Worm (Caenorhabditis elegans) whole organism, L4 larva: ENCODE measurements around the gene ddx-15.

Experiments
- D1046.2 ChIP-seq: fragments of 200-800 bp; sonication (Bioruptor generic); IDR thresholded peaks from 2 replicates; pipeline ENCODE4 v1.3.6; 2022; ENCODE audit warnings: missing genetic modification characterization, missing compliant biosample characterization
- F10B5.3 ChIP-seq: sonication (generic microtip); optimal IDR thresholded peaks from 2 replicates; lab custom pipeline; 2016; ENCODE audit warnings: mild to moderate bottlenecking, missing genetic modification characterization, missing compliant biosample characterization
- F37D6.2 ChIP-seq: sonication (generic microtip); optimal IDR thresholded peaks from 2 replicates; lab custom pipeline; 2016; ENCODE audit warnings: mild to moderate bottlenecking, missing genetic modification characterization, missing compliant biosample characterization
- R02D3.7 ChIP-seq: fragments of 150-350 bp; sonication (generic microtip); optimal IDR thresholded peaks from 3 replicates; lab custom pipeline; 2014; ENCODE audit warnings: missing biosample characterization, missing genetic modification characterization
- T20F7.1 ChIP-seq: fragments of 200-800 bp; sonication (Bioruptor generic); optimal IDR thresholded peaks from 2 replicates; lab custom pipeline; 2018; ENCODE audit warnings: mild to moderate bottlenecking, missing genetic modification characterization, missing compliant biosample characterization
- T26A8.4 ChIP-seq: fragments of 200-800 bp; sonication (Bioruptor generic); IDR thresholded peaks from 2 replicates; pipeline ENCODE4 v1.3.6; 2022; ENCODE audit warnings: missing genetic modification characterization, missing compliant biosample characterization
- Y48G9A.11 ChIP-seq: fragments of 200-800 bp; sonication (Bioruptor generic); IDR thresholded peaks from 2 replicates; pipeline ENCODE4 v1.3.6; 2022; ENCODE audit warnings: missing genetic modification reagents, missing genetic modification characterization, missing compliant biosample characterization
- Y5F2A.4 ChIP-seq: fragments of 200-800 bp; sonication (Bioruptor generic); optimal IDR thresholded peaks from 2 replicates; lab custom pipeline; 2018; ENCODE audit warnings: mild to moderate bottlenecking, missing genetic modification characterization, missing compliant biosample characterization
- aha-1 ChIP-seq: fragments of 150-350 bp; peaks from one replicate; lab custom pipeline; 2014; ENCODE audit warnings: missing biosample characterization, missing genetic modification characterization
- aly-2 ChIP-seq: sonication (generic microtip); optimal IDR thresholded peaks from 2 replicates; lab custom pipeline; 2018; ENCODE audit warnings: missing biosample characterization, missing genetic modification characterization
- ama-1 ChIP-seq: fragments of 150-350 bp; optimal IDR thresholded peaks from 2 replicates; lab custom pipeline; 2014; ENCODE audit warnings: inconsistent platforms, mixed read lengths
- arid-1 ChIP-seq: fragments of 200-800 bp; sonication (Bioruptor generic); conservative IDR thresholded peaks from 2 replicates; pipeline ENCODE4 v1.3.6; 2022; ENCODE audit warnings: missing genetic modification reagents, missing genetic modification characterization, missing compliant biosample characterization
- attf-4 ChIP-seq: sonication (generic microtip); optimal IDR thresholded peaks from 3 replicates; lab custom pipeline; 2017; ENCODE audit warnings: missing biosample characterization, missing genetic modification characterization
- ceh-28 ChIP-seq: fragments of 150-350 bp; optimal IDR thresholded peaks from 2 replicates; lab custom pipeline; 2014; ENCODE audit warnings: missing biosample characterization, missing genetic modification reagents, missing genetic modification characterization
- ceh-32 ChIP-seq: sonication (generic microtip); optimal IDR thresholded peaks from 2 replicates; lab custom pipeline; 2016; ENCODE audit warnings: mild to moderate bottlenecking, missing genetic modification characterization, missing compliant biosample characterization; ENCODE audit not compliant: poor library complexity
- ceh-62 ChIP-seq: sonication (generic microtip); optimal IDR thresholded peaks from 2 replicates; lab custom pipeline; 2017; ENCODE audit warnings: missing biosample characterization, missing genetic modification characterization
- cey-2 ChIP-seq: sonication (generic microtip); optimal IDR thresholded peaks from 3 replicates; lab custom pipeline; 2017; ENCODE audit warnings: missing genetic modification characterization, mild to moderate bottlenecking, missing compliant biosample characterization, antibody characterized with exemption, borderline replicate concordance; ENCODE audit not compliant: insufficient read depth
- daf-12 ChIP-seq: fragments of 150-350 bp; optimal IDR thresholded peaks from 2 replicates; lab custom pipeline; 2014; ENCODE audit warnings: missing biosample characterization, missing genetic modification reagents, missing genetic modification characterization
- daf-19 ChIP-seq: fragments of 200-800 bp; sonication (Bioruptor generic); conservative IDR thresholded peaks from 2 replicates; pipeline ENCODE4 v1.3.6; 2022; ENCODE audit warnings: missing genetic modification characterization, missing compliant biosample characterization
- daf-8 ChIP-seq: fragments of 200-800 bp; sonication (Bioruptor generic); IDR thresholded peaks from 2 replicates; pipeline ENCODE4 v1.3.6; 2022; ENCODE audit warnings: missing genetic modification characterization, missing compliant biosample characterization
- dmd-6 ChIP-seq: fragments of 200-800 bp; sonication (Bioruptor generic); IDR thresholded peaks from 2 replicates; pipeline ENCODE4 v1.3.6; 2022; ENCODE audit warnings: missing genetic modification reagents, missing genetic modification characterization, missing compliant biosample characterization
- egl-27 ChIP-seq: sonication (generic microtip); optimal IDR thresholded peaks from 3 replicates; lab custom pipeline; 2017; ENCODE audit warnings: missing biosample characterization, missing genetic modification reagents, missing genetic modification characterization
- fkh-10 ChIP-seq: fragments of 150-350 bp; optimal IDR thresholded peaks from 2 replicates; lab custom pipeline; 2014; ENCODE audit warnings: missing biosample characterization, missing genetic modification reagents, missing genetic modification characterization
- fos-1 ChIP-seq: fragments of 150-350 bp; optimal IDR thresholded peaks from 2 replicates; lab custom pipeline; 2014; ENCODE audit warnings: missing biosample characterization, missing genetic modification characterization
- hif-1 ChIP-seq, 2 experiments: sonication (generic microtip); optimal IDR thresholded peaks; 2 replicates each; lab custom pipeline; 2016 to 2017; ENCODE audit warnings: missing compliant biosample characterization in 2 of 2, missing genetic modification characterization in 2 of 2, missing genetic modification reagents in 2 of 2, missing genotype in 2 of 2, mild to moderate bottlenecking in 1 of 2
- hlh-30 ChIP-seq: sonication (generic microtip); optimal IDR thresholded peaks from 2 replicates; lab custom pipeline; 2017; ENCODE audit warnings: antibody characterized with exemption, mild to moderate bottlenecking, missing genetic modification characterization, missing compliant biosample characterization; ENCODE audit not compliant: insufficient read depth
- hmg-1.1 ChIP-seq: fragments of 200-800 bp; sonication (Bioruptor generic); IDR thresholded peaks from 2 replicates; pipeline ENCODE4 v1.3.6; 2022; ENCODE audit warnings: missing genetic modification reagents, missing genetic modification characterization, missing compliant biosample characterization
- madf-9 ChIP-seq: fragments of 200-800 bp; sonication (Bioruptor generic); conservative IDR thresholded peaks from 2 replicates; pipeline ENCODE4 v1.3.6; 2022; ENCODE audit warnings: missing genetic modification reagents, missing genetic modification characterization, missing compliant biosample characterization
- mes-2 ChIP-seq: sonication (generic microtip); optimal IDR thresholded peaks from 2 replicates; lab custom pipeline; 2016; ENCODE audit warnings: missing genotype, mild to moderate bottlenecking, missing genetic modification characterization, missing compliant biosample characterization; ENCODE audit not compliant: poor library complexity, severe bottlenecking
- mxl-2 ChIP-seq: fragments of 200-800 bp; sonication (Bioruptor generic); conservative IDR thresholded peaks from 2 replicates; pipeline ENCODE4 v1.3.6; 2022; ENCODE audit warnings: missing genetic modification reagents, missing genetic modification characterization, missing compliant biosample characterization
- nhr-10 ChIP-seq: fragments of 150-350 bp; optimal IDR thresholded peaks from 2 replicates; lab custom pipeline; 2014; ENCODE audit warnings: missing biosample characterization, missing genetic modification characterization
- nhr-102 ChIP-seq: sonication (generic microtip); optimal IDR thresholded peaks from 2 replicates; lab custom pipeline; 2016; ENCODE audit warnings: mild to moderate bottlenecking, missing genetic modification characterization, moderate library complexity, missing compliant biosample characterization
- nhr-11 ChIP-seq: fragments of 150-350 bp; optimal IDR thresholded peaks from 2 replicates; lab custom pipeline; 2014; ENCODE audit warnings: missing biosample characterization, missing genetic modification characterization
- nhr-25 ChIP-seq: sonication (generic microtip); optimal IDR thresholded peaks from 2 replicates; lab custom pipeline; 2017; ENCODE audit warnings: missing genetic modification characterization, mild to moderate bottlenecking, missing compliant biosample characterization, antibody characterized with exemption, moderate library complexity, borderline replicate concordance; ENCODE audit not compliant: insufficient read depth
- nhr-48 ChIP-seq: sonication (generic microtip); optimal IDR thresholded peaks from 2 replicates; lab custom pipeline; 2016; ENCODE audit warnings: mild to moderate bottlenecking, missing genetic modification characterization, missing compliant biosample characterization
- nhr-6 ChIP-seq: fragments of 150-350 bp; optimal IDR thresholded peaks from 2 replicates; lab custom pipeline; 2014; ENCODE audit warnings: missing biosample characterization, missing genetic modification characterization
- nhr-76 ChIP-seq: fragments of 150-350 bp; optimal IDR thresholded peaks from 2 replicates; lab custom pipeline; 2014; ENCODE audit warnings: missing biosample characterization, missing genetic modification characterization
- nhr-77 ChIP-seq: fragments of 150-350 bp; optimal IDR thresholded peaks from 2 replicates; lab custom pipeline; 2014; ENCODE audit warnings: missing biosample characterization, missing genetic modification characterization
- pha-4 ChIP-seq, 2 experiments: fragments of 150-350 bp in 1 of 2; fragments of 200-800 bp in 1 of 2; sonication (Bioruptor generic) in 1 of 2; IDR thresholded peaks in 1 of 2; optimal IDR thresholded peaks in 1 of 2; 2 replicates each; pipeline versions ENCODE4 v1.3.6 to Lab custom; 2014 to 2022; ENCODE audit warnings: missing genetic modification characterization in 2 of 2, missing genetic modification reagents in 2 of 2, missing biosample characterization in 1 of 2, missing compliant biosample characterization in 1 of 2
- php-3 ChIP-seq: fragments of 200-800 bp; sonication (Bioruptor generic); IDR thresholded peaks from 2 replicates; pipeline ENCODE4 v1.3.6; 2022; ENCODE audit warnings: missing genetic modification reagents, missing genetic modification characterization, missing compliant biosample characterization
- pqm-1 ChIP-seq: sonication (generic microtip); optimal IDR thresholded peaks from 2 replicates; lab custom pipeline; 2017; ENCODE audit warnings: missing biosample characterization, missing genetic modification characterization
- rbr-2 ChIP-seq: sonication (generic microtip); optimal IDR thresholded peaks from 2 replicates; lab custom pipeline; 2016; ENCODE audit warnings: missing genotype, missing genetic modification characterization, missing compliant biosample characterization
- sdz-12 ChIP-seq: fragments of 200-800 bp; sonication (Bioruptor generic); optimal IDR thresholded peaks from 2 replicates; lab custom pipeline; 2018; ENCODE audit warnings: mild to moderate bottlenecking, missing genetic modification characterization, missing compliant biosample characterization
- skn-1 ChIP-seq: fragments of 150-350 bp; optimal IDR thresholded peaks from 2 replicates; lab custom pipeline; 2014; ENCODE audit warnings: missing biosample characterization, missing genetic modification characterization
- snpc-4 ChIP-seq: fragments of 150-350 bp; optimal IDR thresholded peaks from 2 replicates; lab custom pipeline; 2014; ENCODE audit warnings: missing biosample characterization, missing genetic modification characterization
- spr-1 ChIP-seq: sonication (generic microtip); optimal IDR thresholded peaks from 2 replicates; lab custom pipeline; 2016; ENCODE audit warnings: mild to moderate bottlenecking, missing genetic modification characterization, missing compliant biosample characterization
- unc-130 ChIP-seq: sonication (generic microtip); optimal IDR thresholded peaks from 2 replicates; lab custom pipeline; 2016; ENCODE audit warnings: missing genetic modification reagents, missing genetic modification characterization, missing compliant biosample characterization
- vab-7 ChIP-seq: fragments of 200-800 bp; sonication (Bioruptor generic); IDR thresholded peaks from 2 replicates; pipeline ENCODE4 v1.3.6; 2022; ENCODE audit warnings: missing genetic modification reagents, missing genetic modification characterization, missing compliant biosample characterization
- zag-1 ChIP-seq: fragments of 150-350 bp; optimal IDR thresholded peaks from 2 replicates; lab custom pipeline; 2014; ENCODE audit warnings: missing biosample characterization, missing genetic modification characterization
- zfp-3 ChIP-seq: fragments of 200-800 bp; sonication (Bioruptor generic); conservative IDR thresholded peaks from 2 replicates; pipeline ENCODE4 v1.3.6; 2022; ENCODE audit warnings: missing genetic modification reagents, missing genetic modification characterization, missing compliant biosample characterization
- ztf-7 ChIP-seq: fragments of 150-350 bp; optimal IDR thresholded peaks from 2 replicates; lab custom pipeline; 2014; ENCODE audit warnings: missing biosample characterization, missing genetic modification characterization

The ddx-15 gene

ce11 chrIII:5601999-5602398, 10.5 kb upstream of the ddx-15 start (continued):
- TF ChIP-seq arid-1: peak; percentile 94
- TF ChIP-seq nhr-102 (tag; lab: Kevin White, UChicago): peak; percentile 79
- no peak for TF ChIP-seq cey-2
- TF ChIP-seq daf-8 (GFP tag; lab: Robert Waterston, UW): no peak
- no peak for TF ChIP-seq fkh-10 (GFP tag; lab: Kevin White, UChicago)
- TF ChIP-seq mxl-2: 0 out of 2 replicates have a peak, but pooled peaks have one; percentile 46
- peak; percentile 79 for TF ChIP-seq ztf-7 (tag; lab: Kevin White, UChicago)
- peak; percentile 23 to 51 for TF ChIP-seq hif-1 (tag; optimal IDR thresholded peaks at IDR 0.05; lab: Kevin White, UChicago)
- TF ChIP-seq nhr-25 (tag; lab: Kevin White, UChicago): peak; percentile 64
- TF ChIP-seq T26A8.4 (GFP tag; lab: Robert Waterston, UW): peak; percentile 90
- TF ChIP-seq pha-4 (GFP tag; IDR thresholded peaks at IDR 0.05; lab: Robert Waterston, UW): peak; percentile 94
- no peak for TF ChIP-seq pha-4 (tag; optimal IDR thresholded peaks at IDR 0.05; lab: Kevin White, UChicago)
- TF ChIP-seq ceh-62 (tag; lab: Kevin White, UChicago): no peak
- peak; percentile 81 for TF ChIP-seq hmg-1.1 (GFP tag; lab: Robert Waterston, UW)
- 0 out of 2 replicates have a peak, but pooled peaks have one; percentile 62 for TF ChIP-seq zfp-3 (GFP tag; lab: Robert Waterston, UW)
- peak; percentile 76 for TF ChIP-seq rbr-2 (tag; lab: Kevin White, UChicago)
- TF ChIP-seq nhr-77 (tag; lab: Kevin White, UChicago): peak; percentile 49
- TF ChIP-seq zag-1 (tag; lab: Kevin White, UChicago): no peak
- TF ChIP-seq R02D3.7 (tag; lab: Kevin White, UChicago): peak; percentile 27
- TF ChIP-seq spr-1 (tag; lab: Kevin White, UChicago): peak; percentile 37
- TF ChIP-seq ceh-28: no peak
- TF ChIP-seq fos-1 (tag; lab: Kevin White, UChicago): no peak
- no peak for TF ChIP-seq attf-4 (tag; lab: Kevin White, UChicago)
- no peak for TF ChIP-seq skn-1 (tag; lab: Kevin White, UChicago)
- TF ChIP-seq mes-2 (tag; lab: Kevin White, UChicago): peak; percentile 92
- no peak for TF ChIP-seq pqm-1 (tag; lab: Kevin White, UChicago)
- no peak for TF ChIP-seq T20F7.1
- TF ChIP-seq nhr-48: peak; percentile 42
- TF ChIP-seq Y48G9A.11 (GFP tag; lab: Robert Waterston, UW): peak; percentile 86
- TF ChIP-seq snpc-4 (tag; lab: Kevin White, UChicago): no peak
- TF ChIP-seq php-3 (GFP tag; lab: Robert Waterston, UW): peak; percentile 64; the same call in 1 of the 2 replicates
- peak; percentile 71 for TF ChIP-seq F10B5.3 (tag; lab: Kevin White, UChicago)
- peak; percentile 31 for TF ChIP-seq F37D6.2
- peak; percentile 68 for TF ChIP-seq dmd-6 (GFP tag; lab: Robert Waterston, UW)
- no peak for TF ChIP-seq nhr-76
- TF ChIP-seq nhr-6 (tag; lab: Kevin White, UChicago): peak; percentile 58
- TF ChIP-seq unc-130: peak; percentile 82
- peak; percentile 86 for TF ChIP-seq madf-9
- no peak for TF ChIP-seq nhr-10 (tag; lab: Kevin White, UChicago)
- TF ChIP-seq nhr-11 (tag; lab: Kevin White, UChicago): peak; percentile 37
- peak; percentile 81 for TF ChIP-seq sdz-12
- TF ChIP-seq egl-27 (tag; lab: Kevin White, UChicago): no peak
- TF ChIP-seq ama-1: no peak
- peak; percentile 87 for TF ChIP-seq vab-7 (GFP tag; lab: Robert Waterston, UW)
- TF ChIP-seq daf-12 (tag; lab: Kevin White, UChicago): no peak
- peak; percentile 42; the same call in 1 of the 2 replicates for TF ChIP-seq daf-19 (GFP tag; lab: Robert Waterston, UW)
- TF ChIP-seq ceh-32 (tag; lab: Kevin White, UChicago): no peak
- TF ChIP-seq aly-2 (tag; lab: Kevin White, UChicago): peak; percentile 34
- TF ChIP-seq Y5F2A.4: peak; percentile 89
- peak; percentile 82 for TF ChIP-seq aha-1 (tag; lab: Kevin White, UChicago)
- peak; percentile 37 for TF ChIP-seq hlh-30 (tag; lab: Kevin White, UChicago)
- TF ChIP-seq D1046.2 (GFP tag; lab: Robert Waterston, UW): peak; percentile 82; the same call in 1 of the 2 replicates
